Worm (Caenorhabditis elegans): ENCODE results near the gene srlf-30.
A peak's percentile ranks its signal among the peaks of the same experiment; 100 is the strongest.

The srlf-30 gene

ce11 chrIV:10909206-10909605 lies 9.0 kb downstream of the srlf-30 start, which contains the start of gene ZK596.2:
TSS of gene ZK596.2 (minus strand) at chrIV:10909306.
- TF ChIP-seq nhr-102 (tag; optimal IDR thresholded peaks at IDR 0.05) (no peak), madf-9 (GFP tag; conservative IDR thresholded peaks at IDR 0.05) (no peak), unc-62 (GFP tag; optimal IDR thresholded peaks at IDR 0.05 in 1 of 2) (no peak), unc-62 (tag; optimal IDR thresholded peaks at IDR 0.05) (no peak), pqm-1 (tag; optimal IDR thresholded peaks at IDR 0.05) (no peak), lin-29 (GFP tag; IDR thresholded peaks at IDR 0.05) (no peak), dmd-8 (GFP tag; IDR thresholded peaks at IDR 0.05) (no peak), nhr-111 (GFP tag; optimal IDR thresholded peaks at IDR 0.05) (no peak), nhr-25 (tag; optimal IDR thresholded peaks at IDR 0.05; ENCODE audit: borderline replicate concordance, insufficient read depth) (no peak), unc-39 (tag; optimal IDR thresholded peaks at IDR 0.05) (no peak), mep-1 (tag; optimal IDR thresholded peaks at IDR 0.05) (no peak), dve-1 (tag; optimal IDR thresholded peaks at IDR 0.05; ENCODE audit: insufficient read depth) (no peak), snpc-4 (tag; optimal IDR thresholded peaks at IDR 0.05) (no peak)

ce11 chrIV:10909708-10910107 lies 9.5 kb downstream of the srlf-30 start, which contains the start of gene pyk-2:
TSS of gene pyk-2 (plus strand) at chrIV:10909913.
- peak; percentile 73 for TF ChIP-seq nhr-28 (tag; optimal IDR thresholded peaks at IDR 0.05)
- 0 out of 2 replicates have a peak, but pooled peaks have one; percentile 39 for TF ChIP-seq php-3 (GFP tag; IDR thresholded peaks at IDR 0.05)
- TF ChIP-seq vab-7 (GFP tag; IDR thresholded peaks at IDR 0.05), result no peak
- peak; percentile 82 for TF ChIP-seq hlh-11 (tag; optimal IDR thresholded peaks at IDR 0.05)
- no peak for TF ChIP-seq daf-16 (GFP tag; optimal IDR thresholded peaks at IDR 0.05)
- TF ChIP-seq daf-16 (tag; optimal IDR thresholded peaks at IDR 0.05), result peak; percentile 80
- no peak for TF ChIP-seq lin-15B (tag; optimal IDR thresholded peaks at IDR 0.05)
- TF ChIP-seq hlh-30 (tag; optimal IDR thresholded peaks at IDR 0.05; ENCODE audit: insufficient read depth), result peak; percentile 63
- TF ChIP-seq T20F7.1 (GFP tag; optimal IDR thresholded peaks at IDR 0.05), result peak; percentile 36
- no peak for TF ChIP-seq ZK337.2 (GFP tag; IDR thresholded peaks at IDR 0.05)
- peak in 1 of 2 experiments; percentile 37 for TF ChIP-seq mdl-1 (tag; optimal IDR thresholded peaks at IDR 0.05)
- peak; percentile 77 for TF ChIP-seq dve-1 (tag; optimal IDR thresholded peaks at IDR 0.05; ENCODE audit: insufficient read depth)
- TF ChIP-seq cey-2 (tag; optimal IDR thresholded peaks at IDR 0.05; ENCODE audit: borderline replicate concordance, insufficient read depth), result no peak
- TF ChIP-seq nhr-48 (tag; optimal IDR thresholded peaks at IDR 0.05), result peak; percentile 7
- peak; percentile 41 for TF ChIP-seq nhr-77 (tag; optimal IDR thresholded peaks at IDR 0.05)
- peak; percentile 65 for TF ChIP-seq pqm-1 (tag; optimal IDR thresholded peaks at IDR 0.05)
- no peak for TF ChIP-seq hif-1 (tag; optimal IDR thresholded peaks at IDR 0.05)

ce11 chrIV:10913081-10913480 lies 12.9 kb downstream of the srlf-30 start, which contains the start of gene ZK593.2:
TSS of gene ZK593.2 (plus strand) at chrIV:10913381.
- peak; percentile 7; the same call in 1 of the 2 replicates for TF ChIP-seq dmd-6 (GFP tag; IDR thresholded peaks at IDR 0.05)
- TF ChIP-seq daf-16 (GFP tag; optimal IDR thresholded peaks at IDR 0.05), result no peak
- TF ChIP-seq daf-16 (tag; optimal IDR thresholded peaks at IDR 0.05), result peak; percentile 8
- TF ChIP-seq ama-1 (optimal IDR thresholded peaks at IDR 0.05), result peak; percentile 59
- TF ChIP-seq ctbp-1 (GFP tag; IDR thresholded peaks at IDR 0.05), result no peak
- 0 out of 2 replicates have a peak, but pooled peaks have one; percentile 11 for TF ChIP-seq mxl-2 (GFP tag; conservative IDR thresholded peaks at IDR 0.05)

- TF ChIP-seq dmd-6 (GFP tag; IDR thresholded peaks at IDR 0.05), result peak; percentile 29
- TF ChIP-seq zag-1 (tag; optimal IDR thresholded peaks at IDR 0.05), result no peak
- no peak for TF ChIP-seq zfp-2 (tag; optimal IDR thresholded peaks at IDR 0.05)
Measured at ce11 chrIV:10915388-10915787, 15.2 kb downstream of the srlf-30 start, which contains the start of gene ZK593.3. TSS of gene ZK593.3 (plus strand) at chrIV:10915688.

Data from whole organism, L4 larva.